Worm (Caenorhabditis elegans) whole organism, young adult: ENCODE results near the gene nrf-5.

Experiments
- bed-2 ChIP-seq: fragments of 200-800 bp; sonication (Bioruptor generic); IDR thresholded peaks from 2 replicates; pipeline ENCODE4 v1.3.6; 2022; ENCODE audit warnings: missing genetic modification reagents, missing genetic modification characterization, missing compliant biosample characterization
- ceh-27 ChIP-seq: fragments of 200-800 bp; sonication (Bioruptor generic); optimal IDR thresholded peaks from 2 replicates; lab custom pipeline; 2018; ENCODE audit warnings: mild to moderate bottlenecking, missing genetic modification characterization, moderate library complexity, missing compliant biosample characterization
- chd-7 ChIP-seq: sonication (generic microtip); optimal IDR thresholded peaks from 2 replicates; lab custom pipeline; 2016; ENCODE audit warnings: mild to moderate bottlenecking, missing genetic modification characterization, moderate library complexity, missing compliant biosample characterization
- lag-1 ChIP-seq: fragments of 200-800 bp; sonication (Bioruptor generic); IDR thresholded peaks from 2 replicates; pipeline ENCODE4 v1.3.6; 2022; ENCODE audit warnings: missing genetic modification reagents, missing genetic modification characterization, missing compliant biosample characterization
- lsl-1 ChIP-seq: fragments of 200-800 bp; sonication (Bioruptor generic); optimal IDR thresholded peaks from 2 replicates; lab custom pipeline; 2018; ENCODE audit warnings: mild to moderate bottlenecking, missing genetic modification characterization, moderate library complexity, missing compliant biosample characterization
- madf-6 ChIP-seq: fragments of 200-800 bp; sonication (Bioruptor generic); IDR thresholded peaks from 2 replicates; pipeline ENCODE4 v1.3.6; 2022; ENCODE audit warnings: missing genetic modification reagents, missing genetic modification characterization, missing compliant biosample characterization
- mes-4 ChIP-seq: sonication (generic microtip); optimal IDR thresholded peaks from 2 replicates; lab custom pipeline; 2016; ENCODE audit warnings: missing genotype, missing genetic modification characterization, missing compliant biosample characterization
- pha-4 ChIP-seq: fragments of 150-350 bp; sonication (generic microtip); optimal IDR thresholded peaks from 2 replicates; lab custom pipeline; 2014; ENCODE audit warnings: missing biosample characterization, missing genetic modification reagents, missing genetic modification characterization
- sdz-38 ChIP-seq: sonication (generic microtip); optimal IDR thresholded peaks from 2 replicates; lab custom pipeline; 2016; ENCODE audit warnings: missing genotype, missing genetic modification characterization, missing compliant biosample characterization
- snpc-4 ChIP-seq, 5 experiments: fragments of 150-350 bp in 1 of 5; sonication (generic microtip) in 4 of 5; optimal IDR thresholded peaks; 2 replicates each; lab custom pipeline; 2014 to 2018; ENCODE audit warnings: missing genetic modification characterization in 5 of 5, missing biosample characterization in 3 of 5, antibody characterized with exemption in 2 of 5, mild to moderate bottlenecking in 2 of 5, missing compliant biosample characterization in 2 of 5, missing genotype in 2 of 5, moderate library complexity in 2 of 5, missing genetic modification reagents in 1 of 5
- unc-62 ChIP-seq: fragments of 150-350 bp; optimal IDR thresholded peaks from 2 replicates; lab custom pipeline; 2014; ENCODE audit warnings: missing biosample characterization, missing genetic modification reagents, missing genetic modification characterization
- ztf-6 ChIP-seq: fragments of 200-800 bp; sonication (Bioruptor generic); IDR thresholded peaks from 2 replicates; pipeline ENCODE4 v1.3.6; 2022; ENCODE audit warnings: missing genetic modification reagents, missing genetic modification characterization, missing compliant biosample characterization

- TF ChIP-seq snpc-4 (GFP tag; optimal IDR thresholded peaks at IDR 0.05; lab: Kevin White, UChicago) (no peak), snpc-4 (tag; optimal IDR thresholded peaks at IDR 0.05; lab: Kevin White, UChicago) (no peak), unc-62 (GFP tag; lab: Kevin White, UChicago) (no peak), pha-4 (tag; lab: Kevin White, UChicago) (no peak), chd-7 (tag; lab: Kevin White, UChicago) (no peak), lsl-1 (GFP tag; lab: Kevin White, UChicago) (no peak), bed-2 (GFP tag; lab: Robert Waterston, UW) (no peak), ceh-27 (GFP tag; lab: Kevin White, UChicago) (no peak), mes-4 (tag; lab: Kevin White, UChicago) (no peak), lag-1 (GFP tag; lab: Robert Waterston, UW) (no peak), sdz-38 (tag; lab: Kevin White, UChicago) (no peak), ztf-6 (GFP tag; lab: Robert Waterston, UW) (no peak), madf-6 (GFP tag; lab: Robert Waterston, UW) (no peak)
These were observed 22.1 kb downstream of the nrf-5 start, which contains the start of gene hpx-2 for ce11 chrV:13850170-13850569.
